Fruit fly (Drosophila melanogaster) whole organism, pupa: Measurements from ENCODE around the gene Rubicon.

Experiments
- CG12605 ChIP-seq: fragments of 200-800 bp; sonication (Bioruptor generic); IDR thresholded peaks from 2 replicates; pipeline ENCODE4 v1.3.6; 2022; ENCODE audit warnings: missing biosample characterization, missing genetic modification characterization
- CG13204 ChIP-seq: fragments of 200-800 bp; sonication (Bioruptor generic); optimal IDR thresholded peaks from 2 replicates; lab custom pipeline; 2018; ENCODE audit warnings: missing biosample characterization, mild to moderate bottlenecking, missing genetic modification characterization, moderate library complexity
- CG14655 ChIP-seq: fragments of 200-800 bp; sonication (Bioruptor generic); optimal IDR thresholded peaks from 3 replicates; lab custom pipeline; 2017; ENCODE audit warnings: mild to moderate bottlenecking, missing biosample characterization, missing genetic modification reagents, missing genetic modification characterization
- CG15710 ChIP-seq: fragments of 200-800 bp; sonication (Bioruptor generic); optimal IDR thresholded peaks from 2 replicates; lab custom pipeline; 2018; ENCODE audit warnings: missing biosample characterization, mild to moderate bottlenecking, missing genetic modification characterization, moderate library complexity
- CG32121 ChIP-seq: fragments of 200-800 bp; sonication (Bioruptor generic); IDR thresholded peaks from 2 replicates; pipeline ENCODE4 v1.3.6; 2022; ENCODE audit warnings: missing biosample characterization, missing genetic modification characterization
- CG34367 ChIP-seq: fragments of 200-800 bp; sonication (Bioruptor generic); optimal IDR thresholded peaks from 2 replicates; lab custom pipeline; 2018; ENCODE audit warnings: missing biosample characterization, mild to moderate bottlenecking, missing genetic modification characterization
- CG8159 ChIP-seq: fragments of 200-800 bp; sonication (Bioruptor generic); optimal IDR thresholded peaks from 3 replicates; lab custom pipeline; 2018; ENCODE audit warnings: missing biosample characterization, mild to moderate bottlenecking, missing genetic modification characterization, moderate library complexity
- CG8301 ChIP-seq: fragments of 200-800 bp; sonication (Bioruptor generic); optimal IDR thresholded peaks from 2 replicates; lab custom pipeline; 2018; ENCODE audit warnings: missing biosample characterization, mild to moderate bottlenecking, missing genetic modification characterization
- Ets98B ChIP-seq: fragments of 200-800 bp; sonication (Bioruptor generic); IDR thresholded peaks from 2 replicates; pipeline ENCODE4 v1.3.6; 2022; ENCODE audit warnings: missing biosample characterization, missing genetic modification characterization
- rn ChIP-seq: fragments of 200-800 bp; sonication (Bioruptor generic); IDR thresholded peaks from 2 replicates; pipeline ENCODE4 v1.3.6; 2022; ENCODE audit warnings: missing biosample characterization, missing genetic modification characterization

dm6 chrX:8696106-8696595 is 19.3 kb downstream of the Rubicon start:
- TF ChIP-seq rn = no peak
- TF ChIP-seq CG8159 = no peak
- TF ChIP-seq CG14655 = no peak
- TF ChIP-seq CG34367 (tag; lab: Kevin White, UChicago) = no peak
- TF ChIP-seq CG12605 = no peak
- no peak for TF ChIP-seq CG15710 (tag; lab: Kevin White, UChicago)
- TF ChIP-seq CG13204 (GFP tag; lab: Kevin White, UChicago) = no peak
- no peak for TF ChIP-seq CG8301 (tag; lab: Kevin White, UChicago)
- no peak for TF ChIP-seq Ets98B
- no peak for TF ChIP-seq CG32121
